Worm (Caenorhabditis elegans): Measurements from ENCODE around the gene stg-2.

ce11 chrX:8674514-8674913 is 30.8 kb upstream of the stg-2 start:
- TF ChIP-seq pag-3 (tag; optimal IDR thresholded peaks at IDR 0.05; ENCODE audit: borderline replicate concordance) = no peak
- no peak for TF ChIP-seq dmd-4 (tag; optimal IDR thresholded peaks at IDR 0.05; ENCODE audit: borderline replicate concordance)
- no peak for TF ChIP-seq lim-6 (tag; optimal IDR thresholded peaks at IDR 0.05)
